Fruit fly (Drosophila melanogaster): ENCODE data around the gene Cdep.
A peak's percentile ranks its signal among the peaks of the same experiment; 100 is the strongest.

Cdep gene

DNA sequence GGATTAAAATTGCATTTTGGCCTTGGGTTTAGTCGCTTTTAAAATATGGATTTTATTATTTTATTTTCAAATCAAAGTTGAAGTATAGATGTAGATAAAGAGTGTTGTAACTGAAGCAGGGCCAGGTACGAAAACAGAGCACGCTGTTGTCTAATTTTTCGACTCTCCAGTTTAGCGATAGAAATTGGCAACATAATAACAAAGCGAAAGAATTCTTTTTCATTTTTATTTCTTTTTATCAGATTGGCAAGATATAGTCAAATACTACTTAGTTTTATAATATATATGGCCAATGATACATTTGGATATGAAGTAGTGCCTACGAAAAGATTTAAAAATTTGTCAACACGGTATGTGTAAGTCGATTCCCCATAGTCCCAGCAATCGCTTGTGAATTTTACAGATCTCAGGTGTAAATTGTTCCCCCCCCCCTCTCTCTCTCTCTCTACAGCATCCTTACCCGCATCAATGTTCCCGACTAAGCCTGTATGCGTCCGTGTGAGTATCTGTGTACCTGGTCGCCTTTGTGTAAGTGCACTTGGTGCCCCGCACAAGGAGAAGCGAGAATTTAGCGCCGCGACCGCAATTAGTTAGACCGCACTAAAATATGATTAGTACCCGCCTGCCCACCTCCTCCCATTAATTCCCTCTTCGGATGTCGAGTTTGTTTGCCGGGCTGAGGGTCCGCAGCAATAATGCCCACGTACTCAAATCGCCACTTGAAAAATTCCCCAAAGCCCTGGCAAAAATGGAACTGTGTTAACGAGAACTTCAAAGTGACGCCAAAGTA lies 65.7 kb downstream of the Cdep start (continued):
- TF ChIP-seq crp (GFP tag; optimal IDR thresholded peaks at IDR 0.05) = no peak
- TF ChIP-seq Hsf (GFP tag; optimal IDR thresholded peaks at IDR 0.05) = no peak
- TF ChIP-seq jigr1 (GFP tag; IDR thresholded peaks at IDR 0.05) = no peak
- no peak for TF ChIP-seq HLH3B (GFP tag; IDR thresholded peaks at IDR 0.05)
- peak; percentile 31 for TF ChIP-seq D19B (GFP tag; optimal IDR thresholded peaks at IDR 0.05)
- no peak for TF ChIP-seq vfl (GFP tag; optimal IDR thresholded peaks at IDR 0.05)
- peak; percentile 82 for TF ChIP-seq sens (GFP tag)
- TF ChIP-seq CG9727 (GFP tag; optimal IDR thresholded peaks at IDR 0.05) = peak; percentile 10
- peak; percentile 20; the same call in 1 of the 3 replicates for TF ChIP-seq CG3726 (GFP tag; IDR thresholded peaks at IDR 0.05)
- TF ChIP-seq CG16779 (GFP tag; IDR thresholded peaks at IDR 0.05) = 0 out of 2 replicates have a peak, but pooled peaks have one; percentile 4
- peak; percentile 59; the same call in 1 of the 3 replicates for TF ChIP-seq otp (GFP tag; IDR thresholded peaks at IDR 0.05)
- peak in 1 of 2 experiments; percentile 22 for TF ChIP-seq pan (optimal IDR thresholded peaks at IDR 0.05)
- peak in 1 of 2 experiments; percentile 55 for TF ChIP-seq pan (GFP tag; optimal IDR thresholded peaks at IDR 0.05 in 1 of 2, IDR thresholded peaks at IDR 0.05 in 1 of 2)
- TF ChIP-seq gem (tag; optimal IDR thresholded peaks at IDR 0.05) = peak; percentile 5
- TF ChIP-seq ind (GFP tag; optimal IDR thresholded peaks at IDR 0.05) = no peak
- no peak for TF ChIP-seq CG34376 (GFP tag; optimal IDR thresholded peaks at IDR 0.05)
- no peak for TF ChIP-seq onecut (GFP tag; IDR thresholded peaks at IDR 0.05)
- no peak for TF ChIP-seq unpg (GFP tag; optimal IDR thresholded peaks at IDR 0.05)
- no peak for TF ChIP-seq fd102C (GFP tag; optimal IDR thresholded peaks at IDR 0.05)
- no peak for TF ChIP-seq Vsx1 (GFP tag; optimal IDR thresholded peaks at IDR 0.05)
- TF ChIP-seq sim (GFP tag; IDR thresholded peaks at IDR 0.05) = no peak
- no peak for TF ChIP-seq CG31224 (GFP tag; IDR thresholded peaks at IDR 0.05)

dm6 chr3R:4978256-4979021 lies 68.1 kb downstream of the Cdep start:
- TF ChIP-seq CG4707 (GFP tag; optimal IDR thresholded peaks at IDR 0.05) (no peak), Dad (GFP tag; optimal IDR thresholded peaks at IDR 0.05) (no peak), nerfin-1 (tag; optimal IDR thresholded peaks at IDR 0.05) (peak; percentile 39), CG8359 (GFP tag; optimal IDR thresholded peaks at IDR 0.05; ENCODE audit: borderline replicate concordance) (no peak), gsb-n (tag; optimal IDR thresholded peaks at IDR 0.05) (peak; percentile 36), Med (GFP tag) (peak; percentile 65), sd (tag; optimal IDR thresholded peaks at IDR 0.05) (peak; percentile 31), CG10147 (GFP tag; optimal IDR thresholded peaks at IDR 0.05) (no peak), CG1529 (GFP tag; optimal IDR thresholded peaks at IDR 0.05) (no peak), Hey (tag; optimal IDR thresholded peaks at IDR 0.05) (peak; percentile 78), CG14710 (tag; optimal IDR thresholded peaks at IDR 0.05) (no peak), CG12104 (GFP tag; optimal IDR thresholded peaks at IDR 0.05) (no peak), twi (tag; optimal IDR thresholded peaks at IDR 0.05) (peak; percentile 51), Hand (GFP tag; optimal IDR thresholded peaks at IDR 0.05) (no peak), D19A (tag; optimal IDR thresholded peaks at IDR 0.05) (peak; percentile 81), pros (GFP tag; optimal IDR thresholded peaks at IDR 0.05) (peak; percentile 66), D (optimal IDR thresholded peaks at IDR 0.05) (no peak), D (GFP tag; optimal IDR thresholded peaks at IDR 0.05) (peak; percentile 14), NK7.1 (GFP tag; optimal IDR thresholded peaks at IDR 0.05) (no peak), kah (GFP tag; optimal IDR thresholded peaks at IDR 0.05) (no peak), z (GFP tag; IDR thresholded peaks at IDR 0.05) (0 out of 3 replicates have a peak, but pooled peaks have one; percentile 36), grn (GFP tag; optimal IDR thresholded peaks at IDR 0.05) (no peak), wek (GFP tag; optimal IDR thresholded peaks at IDR 0.05) (peak; percentile 57), oc (tag; optimal IDR thresholded peaks at IDR 0.05) (peak; percentile 76), chinmo (GFP tag; IDR thresholded peaks at IDR 0.05; ENCODE audit: partially characterized antibody) (0 out of 4 replicates have a peak, but pooled peaks have one; percentile 9), abd-A (tag; optimal IDR thresholded peaks at IDR 0.05) (peak; percentile 78)
